Fruit fly (Drosophila melanogaster) ovary, adult (tissue): ENCODE measurements around the gene geko.
A peak's percentile ranks its signal among the peaks of the same experiment; 100 is the strongest.

Experiments
- CG17801 ChIP-seq: fragments of 200-800 bp; optimal IDR thresholded peaks from 2 replicates; lab custom pipeline; 2019; ENCODE audit warnings: missing biosample characterization, mild to moderate bottlenecking, missing genetic modification characterization, moderate library complexity; ENCODE audit not compliant: partially characterized antibody

The geko gene

dm6 chr3L:18139184-18139629, at the start of gene geko:
geko (plus strand) TSS chr3L:18139402.
- TF ChIP-seq CG17801 (GFP tag; lab: Kevin White, UChicago): peak; percentile 4

- no peak for TF ChIP-seq CG17801 (GFP tag; lab: Kevin White, UChicago)
Observed at dm6 chr3L:18093875-18094274, 45.3 kb upstream of the geko start.

dm6 chr3L:18096726-18097125, 42.5 kb upstream of the geko start:
- no peak for TF ChIP-seq CG17801 (GFP tag; lab: Kevin White, UChicago)

dm6 chr3L:18099715-18100114, 39.5 kb upstream of the geko start:
- TF ChIP-seq CG17801 (GFP tag; lab: Kevin White, UChicago): no peak

- peak; percentile 48 for TF ChIP-seq CG17801 (GFP tag; lab: Kevin White, UChicago)
Observed at dm6 chr3L:18101421-18101996, 37.7 kb upstream of the geko start.

- no peak for TF ChIP-seq CG17801 (GFP tag; lab: Kevin White, UChicago)
Observed at dm6 chr3L:18102161-18102565, 37.0 kb upstream of the geko start.

dm6 chr3L:18105343-18106020, 33.7 kb upstream of the geko start:
- TF ChIP-seq CG17801 (GFP tag; lab: Kevin White, UChicago): no peak

- TF ChIP-seq CG17801 (GFP tag; lab: Kevin White, UChicago): no peak
Observed at dm6 chr3L:18106021-18106944, 32.9 kb upstream of the geko start, which contains the start of the genes CG13698 and mRpS26. CG13698 (minus strand) TSS chr3L:18106149. mRpS26 (plus strand) TSS chr3L:18106579.

dm6 chr3L:18109459-18109863, 29.7 kb upstream of the geko start, which contains the start of the genes Polr3D and mus304:
Polr3D (minus strand) TSS chr3L:18109574.
mus304 (plus strand) TSS chr3L:18109814.
- no peak for TF ChIP-seq CG17801 (GFP tag; lab: Kevin White, UChicago)

- no peak for TF ChIP-seq CG17801 (GFP tag; lab: Kevin White, UChicago)
Observed at dm6 chr3L:18112669-18113068, 26.5 kb upstream of the geko start, which contains the start of the genes CG32195 and CG7341. CG32195 (plus strand) TSS chr3L:18112959. CG7341 (plus strand) TSS chr3L:18112959.

dm6 chr3L:18114038-18114926, 24.9 kb upstream of the geko start:
- TF ChIP-seq CG17801 (GFP tag; lab: Kevin White, UChicago): peak; percentile 72

dm6 chr3L:18121889-18122288, 17.3 kb upstream of the geko start, which contains the start of gene CG42853:
CG42853 (minus strand) TSS chr3L:18121989.
- TF ChIP-seq CG17801 (GFP tag; lab: Kevin White, UChicago): no peak

- TF ChIP-seq CG17801 (GFP tag; lab: Kevin White, UChicago): no peak
Observed at dm6 chr3L:18124138-18124537, 15.1 kb upstream of the geko start.

- TF ChIP-seq CG17801 (GFP tag; lab: Kevin White, UChicago): no peak
Observed at dm6 chr3L:18132589-18132988, 6.6 kb upstream of the geko start, which contains the start of gene Cyp312a1. Cyp312a1 (minus strand) TSS chr3L:18132689.
